Fruit fly (Drosophila melanogaster) whole organism, embryonic: ENCODE measurements around the gene f-cup.

Experiments
- Aef1 ChIP-seq: fragments of 200-800 bp; sonication (Bioruptor generic); IDR thresholded peaks from 3 replicates; pipeline ENCODE4 v1.3.6; 2022; ENCODE audit warnings: missing biosample characterization, missing genetic modification characterization
- B-H2 ChIP-seq: fragments of 200-800 bp; sonication (Bioruptor generic); optimal IDR thresholded peaks from 2 replicates; lab custom pipeline; 2018; ENCODE audit warnings: missing biosample characterization, mild to moderate bottlenecking, missing genetic modification characterization
- CG10209 ChIP-seq: fragments of 200-800 bp; sonication (Bioruptor generic); optimal IDR thresholded peaks from 3 replicates; lab custom pipeline; 2017; ENCODE audit warnings: missing biosample characterization, mild to moderate bottlenecking, missing genetic modification characterization, missing genetic modification reagents
- CG13296 ChIP-seq: fragments of 200-800 bp; sonication (Bioruptor generic); optimal IDR thresholded peaks from 3 replicates; lab custom pipeline; 2018; ENCODE audit warnings: missing biosample characterization, mild to moderate bottlenecking, missing genetic modification characterization
- CG32767 ChIP-seq: fragments of 200-800 bp; sonication (Bioruptor generic); IDR thresholded peaks from 2 replicates; pipeline ENCODE4 v1.3.6; 2022; ENCODE audit warnings: missing biosample characterization, missing genetic modification characterization
- CG3407 ChIP-seq: fragments of 200-800 bp; sonication (Bioruptor generic); optimal IDR thresholded peaks from 2 replicates; lab custom pipeline; 2018; ENCODE audit warnings: missing biosample characterization, mild to moderate bottlenecking, missing genetic modification characterization
- CG6813 ChIP-seq: fragments of 200-800 bp; sonication (Bioruptor generic); optimal IDR thresholded peaks from 2 replicates; lab custom pipeline; 2017; ENCODE audit warnings: missing biosample characterization, missing genetic modification characterization, mild to moderate bottlenecking, moderate library complexity, missing genetic modification reagents
- CG7745 ChIP-seq: fragments of 200-800 bp; sonication (Bioruptor generic); optimal IDR thresholded peaks from 2 replicates; lab custom pipeline; 2018; ENCODE audit warnings: missing biosample characterization, mild to moderate bottlenecking, missing genetic modification characterization, moderate library complexity
- CG9609 ChIP-seq: fragments of 200-800 bp; sonication (Bioruptor generic); optimal IDR thresholded peaks from 3 replicates; lab custom pipeline; 2016; ENCODE audit warnings: missing biosample characterization, missing genetic modification characterization
- Dad ChIP-seq: fragments of 200-800 bp; sonication (Bioruptor generic); optimal IDR thresholded peaks from 3 replicates; lab custom pipeline; 2016; ENCODE audit warnings: missing biosample characterization, missing genetic modification characterization
- Dll ChIP-seq: fragments of 200-800 bp; sonication (Bioruptor generic); IDR thresholded peaks from 4 replicates; pipeline ENCODE4 v1.3.6; 2022; ENCODE audit warnings: missing biosample characterization, missing genetic modification characterization; ENCODE audit not compliant: partially characterized antibody
- Kr ChIP-seq: fragments of 200-800 bp; sonication (Bioruptor generic); optimal IDR thresholded peaks from 2 replicates; lab custom pipeline; 2017; ENCODE audit warnings: missing biosample characterization, mild to moderate bottlenecking, missing genetic modification characterization
- Lhr ChIP-seq: fragments of 200-800 bp; sonication (Bioruptor generic); optimal IDR thresholded peaks from 3 replicates; lab custom pipeline; 2017; ENCODE audit warnings: mild to moderate bottlenecking, missing biosample characterization, missing genetic modification reagents, missing genetic modification characterization
- Med ChIP-seq: fragments of 200-800 bp; sonication (Bioruptor generic); peaks from one replicate; lab custom pipeline; 2016; ENCODE audit warnings: missing biosample characterization, missing genetic modification characterization, mild to moderate bottlenecking, inconsistent platforms, moderate library complexity
- Mes4 ChIP-seq: fragments of 200-800 bp; sonication (Bioruptor generic); optimal IDR thresholded peaks from 2 replicates; lab custom pipeline; 2016; ENCODE audit warnings: missing biosample characterization, missing genetic modification characterization
- Neu2 ChIP-seq: fragments of 200-800 bp; sonication (Bioruptor generic); optimal IDR thresholded peaks from 3 replicates; lab custom pipeline; 2016; ENCODE audit warnings: missing biosample characterization, missing genetic modification characterization, borderline replicate concordance
- Nf-YA ChIP-seq: fragments of 200-800 bp; sonication (Bioruptor generic); IDR thresholded peaks from 2 replicates; pipeline ENCODE4 v1.3.6; 2022; ENCODE audit warnings: missing biosample characterization, missing genetic modification characterization
- Nf-YC ChIP-seq: fragments of 200-800 bp; optimal IDR thresholded peaks from 3 replicates; lab custom pipeline; 2019; ENCODE audit warnings: missing biosample characterization, mild to moderate bottlenecking, missing genetic modification characterization, moderate library complexity
- YL-1 ChIP-seq: fragments of 200-800 bp; sonication (Bioruptor generic); optimal IDR thresholded peaks from 3 replicates; lab custom pipeline; 2017; ENCODE audit warnings: missing biosample characterization, mild to moderate bottlenecking, missing genetic modification characterization
- ato ChIP-seq: fragments of 200-800 bp; sonication (Bioruptor generic); IDR thresholded peaks from 2 replicates; pipeline ENCODE4 v1.3.6; 2022; ENCODE audit warnings: missing biosample characterization, missing genetic modification characterization; ENCODE audit not compliant: partially characterized antibody
- bigmax ChIP-seq: fragments of 200-800 bp; sonication (Bioruptor generic); optimal IDR thresholded peaks from 2 replicates; lab custom pipeline; 2018; ENCODE audit warnings: missing biosample characterization, mild to moderate bottlenecking, missing genetic modification characterization
- cas ChIP-seq: fragments of 200-800 bp; sonication (Bioruptor generic); IDR thresholded peaks from 2 replicates; pipeline ENCODE4 v1.3.6; 2022; ENCODE audit warnings: missing biosample characterization, missing genetic modification characterization
- cato ChIP-seq: fragments of 200-800 bp; sonication (Bioruptor generic); optimal IDR thresholded peaks from 2 replicates; lab custom pipeline; 2016; ENCODE audit warnings: missing biosample characterization, missing genetic modification characterization, borderline replicate concordance
- dm ChIP-seq: fragments of 200-800 bp; sonication (Bioruptor generic); optimal IDR thresholded peaks from 3 replicates; lab custom pipeline; 2016; ENCODE audit warnings: missing biosample characterization, missing genetic modification characterization
- dysf ChIP-seq: fragments of 200-800 bp; sonication (Bioruptor generic); IDR thresholded peaks from 3 replicates; pipeline ENCODE4 v1.3.6; 2022; ENCODE audit warnings: missing biosample characterization, missing genetic modification characterization
- fd96Cb ChIP-seq: fragments of 200-800 bp; sonication (Bioruptor generic); optimal IDR thresholded peaks from 2 replicates; lab custom pipeline; 2018; ENCODE audit warnings: missing biosample characterization, mild to moderate bottlenecking, missing genetic modification characterization, moderate library complexity
- gsb-n ChIP-seq: fragments of 200-800 bp; sonication (Bioruptor generic); optimal IDR thresholded peaks from 3 replicates; lab custom pipeline; 2018; ENCODE audit warnings: missing biosample characterization, mild to moderate bottlenecking, missing genetic modification characterization
- insv ChIP-seq, 2 experiments: fragments of 200-800 bp; sonication (Bioruptor generic); optimal IDR thresholded peaks; 3 replicates each; lab custom pipeline; 2016 to 2018; ENCODE audit warnings: missing biosample characterization in 2 of 2, missing genetic modification characterization in 2 of 2
- inv ChIP-seq: fragments of 200-800 bp; sonication (Bioruptor generic); IDR thresholded peaks from 2 replicates; pipeline ENCODE4 v1.3.6; 2022; ENCODE audit warnings: missing biosample characterization, missing genetic modification characterization; ENCODE audit not compliant: partially characterized antibody
- jigr1 ChIP-seq: fragments of 200-800 bp; sonication (Bioruptor generic); IDR thresholded peaks from 3 replicates; pipeline ENCODE4 v1.3.6; 2022; ENCODE audit warnings: missing biosample characterization, missing genetic modification characterization
- phol ChIP-seq: fragments of 200-800 bp; sonication (Bioruptor generic); optimal IDR thresholded peaks from 3 replicates; lab custom pipeline; 2018; ENCODE audit warnings: missing biosample characterization, mild to moderate bottlenecking, missing genetic modification characterization, moderate library complexity
- pros ChIP-seq: fragments of 200-800 bp; sonication (Bioruptor generic); optimal IDR thresholded peaks from 3 replicates; lab custom pipeline; 2019; ENCODE audit warnings: missing biosample characterization, mild to moderate bottlenecking, missing genetic modification characterization, moderate library complexity
- ranshi ChIP-seq: fragments of 200-800 bp; sonication (Bioruptor generic); IDR thresholded peaks from 2 replicates; pipeline ENCODE4 v1.3.6; 2022; ENCODE audit warnings: missing biosample characterization, missing genetic modification characterization
- tio ChIP-seq: fragments of 200-800 bp; sonication (Bioruptor generic); optimal IDR thresholded peaks from 2 replicates; lab custom pipeline; 2017; ENCODE audit warnings: missing biosample characterization, missing genetic modification characterization, inconsistent platforms
- twi ChIP-seq: fragments of 200-800 bp; optimal IDR thresholded peaks from 2 replicates; lab custom pipeline; 2019; ENCODE audit warnings: missing biosample characterization, mild to moderate bottlenecking, missing genetic modification characterization, moderate library complexity
- unc-4 ChIP-seq: fragments of 200-800 bp; sonication (Bioruptor generic); IDR thresholded peaks from 2 replicates; pipeline ENCODE4 v1.3.6; 2022; ENCODE audit warnings: missing biosample characterization, missing genetic modification characterization; ENCODE audit not compliant: partially characterized antibody

Gene f-cup

DNA sequence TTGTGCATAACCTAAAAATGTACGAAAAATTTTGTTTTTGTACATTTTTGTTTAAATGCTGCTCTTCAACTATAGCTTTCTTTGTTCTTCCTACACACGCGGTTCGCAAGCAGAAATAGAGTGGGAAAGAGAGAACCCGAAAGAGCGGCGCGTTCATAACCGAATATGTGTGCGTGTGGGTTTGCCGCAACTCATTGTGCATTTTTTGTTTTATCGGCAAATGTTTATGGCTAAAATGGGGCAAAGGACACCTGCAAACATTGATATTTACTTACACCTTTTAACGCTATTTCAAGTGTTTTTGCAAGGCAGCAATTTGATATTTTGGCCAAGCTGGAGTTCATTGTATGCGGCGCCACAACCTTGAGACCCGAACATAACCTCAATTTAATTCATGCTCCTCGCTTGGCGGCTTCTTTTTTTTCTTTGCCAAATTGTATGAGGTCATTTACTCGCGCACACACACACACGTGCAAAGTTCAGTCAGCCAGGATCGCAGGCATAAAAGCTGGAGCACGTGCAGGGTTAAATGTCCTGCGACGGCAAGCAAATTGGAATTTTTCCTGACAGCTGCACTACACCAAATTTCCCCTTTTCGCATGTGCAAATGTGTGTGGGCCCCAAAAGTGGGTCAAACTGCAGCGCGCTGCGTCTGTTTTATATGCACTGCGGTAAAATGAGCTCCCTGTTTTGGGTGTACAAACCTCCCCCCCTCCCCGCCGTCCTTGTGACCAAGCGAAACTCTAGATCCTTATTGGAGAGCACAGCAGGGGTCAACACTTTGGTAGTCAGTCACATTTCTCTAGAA, 52.7 kb downstream of the f-cup start (continued):
- peak in 1 of 2 experiments; percentile 60 for TF ChIP-seq insv (GFP tag; optimal IDR thresholded peaks at IDR 0.05; lab: Kevin White, UChicago)
- TF ChIP-seq inv (GFP tag; lab: Robert Waterston, UW) = no peak
- no peak for TF ChIP-seq CG3407 (GFP tag; lab: Kevin White, UChicago)
- peak; percentile 26 for TF ChIP-seq Neu2 (GFP tag; lab: Kevin White, UChicago)
- no peak for TF ChIP-seq CG32767 (GFP tag; lab: Robert Waterston, UW)
- no peak for TF ChIP-seq CG13296 (GFP tag; lab: Kevin White, UChicago)
- TF ChIP-seq Med (GFP tag; lab: Kevin White, UChicago) = peak; percentile 39
- no peak for TF ChIP-seq Kr
- TF ChIP-seq cato (GFP tag; lab: Kevin White, UChicago) = no peak
- TF ChIP-seq phol (tag; lab: Kevin White, UChicago) = no peak
- no peak for TF ChIP-seq ato (GFP tag; lab: Robert Waterston, UW)
- no peak for TF ChIP-seq CG6813 (GFP tag; lab: Kevin White, UChicago)
- no peak for TF ChIP-seq fd96Cb (tag; lab: Kevin White, UChicago)
- peak; percentile 68 for TF ChIP-seq dm (GFP tag; lab: Kevin White, UChicago)
- TF ChIP-seq pros = no peak
- TF ChIP-seq Aef1 (GFP tag; lab: Robert Waterston, UW) = 0 out of 3 replicates have a peak, but pooled peaks have one; percentile 10
- TF ChIP-seq unc-4 (GFP tag; lab: Robert Waterston, UW) = no peak
- TF ChIP-seq Mes4 = no peak
- TF ChIP-seq B-H2 (GFP tag; lab: Kevin White, UChicago) = no peak
- no peak for TF ChIP-seq Lhr
- TF ChIP-seq Nf-YC (tag; lab: Kevin White, UChicago) = no peak
- TF ChIP-seq tio (GFP tag; lab: Kevin White, UChicago) = no peak
- TF ChIP-seq jigr1 (GFP tag; lab: Robert Waterston, UW) = no peak
- no peak for TF ChIP-seq CG10209 (GFP tag; lab: Kevin White, UChicago)
- TF ChIP-seq CG7745 (tag; lab: Kevin White, UChicago) = no peak
- TF ChIP-seq CG9609 (GFP tag; lab: Kevin White, UChicago) = no peak
- no peak for TF ChIP-seq twi (tag; lab: Kevin White, UChicago)
- TF ChIP-seq Dll (GFP tag; lab: Robert Waterston, UW) = 0 out of 4 replicates have a peak, but pooled peaks have one; percentile 44
- peak; percentile 32 for TF ChIP-seq YL-1 (GFP tag; lab: Kevin White, UChicago)
- no peak for TF ChIP-seq Nf-YA
- no peak for TF ChIP-seq gsb-n (tag; lab: Kevin White, UChicago)
- TF ChIP-seq cas (GFP tag; lab: Robert Waterston, UW) = no peak
- TF ChIP-seq ranshi (GFP tag; lab: Robert Waterston, UW) = no peak
- peak; percentile 95 for TF ChIP-seq bigmax (GFP tag; lab: Kevin White, UChicago)
- no peak for TF ChIP-seq Dad (GFP tag; lab: Kevin White, UChicago)
- no peak for TF ChIP-seq dysf (GFP tag; lab: Robert Waterston, UW)
